Worm (Caenorhabditis elegans) whole organism, L4 larva: ENCODE measurements around the gene T05A8.11.

Experiments used
- ceh-82 ChIP-seq: sonication (generic microtip); optimal IDR thresholded peaks from 2 replicates; lab custom pipeline; 2017; ENCODE audit warnings: missing biosample characterization, missing genetic modification characterization
- skn-1 ChIP-seq: fragments of 150-350 bp; optimal IDR thresholded peaks from 2 replicates; lab custom pipeline; 2014; ENCODE audit warnings: missing biosample characterization, missing genetic modification characterization

- TF ChIP-seq ceh-82 (tag; lab: Kevin White, UChicago) (no peak), skn-1 (tag; lab: Kevin White, UChicago) (no peak)
Measured at ce11 chrII:2734266-2734665, 8.8 kb upstream of the T05A8.11 start.
